Worm (Caenorhabditis elegans) whole organism, L4 larva: ENCODE results near the gene B0454.6.

Experiments used
- Y5F2A.4 ChIP-seq: fragments of 200-800 bp; sonication (Bioruptor generic); optimal IDR thresholded peaks from 2 replicates; lab custom pipeline; 2018; ENCODE audit warnings: mild to moderate bottlenecking, missing genetic modification characterization, missing compliant biosample characterization
- ZK337.2 ChIP-seq: fragments of 200-800 bp; sonication (Bioruptor generic); IDR thresholded peaks from 2 replicates; pipeline ENCODE4 v1.3.6; 2022; ENCODE audit warnings: missing genetic modification reagents, missing genetic modification characterization, missing compliant biosample characterization
- ZK546.5 ChIP-seq, 2 experiments: sonication (generic microtip); optimal IDR thresholded peaks; 2 replicates each; lab custom pipeline; 2017; ENCODE audit warnings: missing biosample characterization in 2 of 2, missing genetic modification characterization in 2 of 2
- aly-2 ChIP-seq: sonication (generic microtip); optimal IDR thresholded peaks from 2 replicates; lab custom pipeline; 2018; ENCODE audit warnings: missing biosample characterization, missing genetic modification characterization
- ceh-28 ChIP-seq: fragments of 150-350 bp; optimal IDR thresholded peaks from 2 replicates; lab custom pipeline; 2014; ENCODE audit warnings: missing biosample characterization, missing genetic modification reagents, missing genetic modification characterization
- ceh-44 ChIP-seq: fragments of 200-800 bp; sonication (Bioruptor generic); IDR thresholded peaks from 2 replicates; pipeline ENCODE4 v1.3.6; 2022; ENCODE audit warnings: missing genetic modification reagents, missing genetic modification characterization, missing compliant biosample characterization
- ceh-62 ChIP-seq: sonication (generic microtip); optimal IDR thresholded peaks from 2 replicates; lab custom pipeline; 2017; ENCODE audit warnings: missing biosample characterization, missing genetic modification characterization
- daf-16 ChIP-seq, 3 experiments: sonication (generic microtip); optimal IDR thresholded peaks; 2 replicates each; lab custom pipeline; 2016 to 2017; ENCODE audit warnings: missing genetic modification characterization in 3 of 3, missing genetic modification reagents in 3 of 3, mild to moderate bottlenecking in 2 of 3, missing compliant biosample characterization in 2 of 3, missing biosample characterization in 1 of 3, moderate library complexity in 1 of 3
- duxl-1 ChIP-seq: sonication (generic microtip); optimal IDR thresholded peaks from 2 replicates; lab custom pipeline; 2016; ENCODE audit warnings: mild to moderate bottlenecking, missing genetic modification characterization, moderate library complexity, missing compliant biosample characterization; ENCODE audit not compliant: poor library complexity
- egl-27 ChIP-seq: sonication (generic microtip); optimal IDR thresholded peaks from 3 replicates; lab custom pipeline; 2017; ENCODE audit warnings: missing biosample characterization, missing genetic modification reagents, missing genetic modification characterization
- egl-43 ChIP-seq: fragments of 200-800 bp; sonication (Bioruptor generic); IDR thresholded peaks from 2 replicates; pipeline ENCODE4 v1.3.6; 2022; ENCODE audit warnings: missing genetic modification reagents, missing genetic modification characterization, missing compliant biosample characterization
- fos-1 ChIP-seq: fragments of 150-350 bp; optimal IDR thresholded peaks from 2 replicates; lab custom pipeline; 2014; ENCODE audit warnings: missing biosample characterization, missing genetic modification characterization
- hlh-11 ChIP-seq: fragments of 200-800 bp; sonication (Bioruptor generic); optimal IDR thresholded peaks from 2 replicates; lab custom pipeline; 2018; ENCODE audit warnings: mild to moderate bottlenecking, missing genetic modification characterization, missing compliant biosample characterization
- lin-15B ChIP-seq: fragments of 150-350 bp; sonication (generic microtip); optimal IDR thresholded peaks from 3 replicates; lab custom pipeline; 2014; ENCODE audit warnings: missing biosample characterization, missing genetic modification characterization
- lin-29 ChIP-seq: fragments of 200-800 bp; sonication (Bioruptor generic); IDR thresholded peaks from 2 replicates; pipeline ENCODE4 v1.3.6; 2022; ENCODE audit warnings: missing genetic modification reagents, missing genetic modification characterization, missing compliant biosample characterization
- lin-39 ChIP-seq: fragments of 150-350 bp; optimal IDR thresholded peaks from 2 replicates; lab custom pipeline; 2014; ENCODE audit warnings: missing biosample characterization, missing genetic modification reagents, missing genetic modification characterization
- lir-3 ChIP-seq: sonication (generic microtip); optimal IDR thresholded peaks from 2 replicates; lab custom pipeline; 2016; ENCODE audit warnings: mild to moderate bottlenecking, missing genetic modification characterization, missing compliant biosample characterization
- nhr-25 ChIP-seq: sonication (generic microtip); optimal IDR thresholded peaks from 2 replicates; lab custom pipeline; 2017; ENCODE audit warnings: missing genetic modification characterization, mild to moderate bottlenecking, missing compliant biosample characterization, antibody characterized with exemption, moderate library complexity, borderline replicate concordance; ENCODE audit not compliant: insufficient read depth
- nhr-28 ChIP-seq: fragments of 150-350 bp; optimal IDR thresholded peaks from 2 replicates; lab custom pipeline; 2014; ENCODE audit warnings: missing biosample characterization, missing genetic modification characterization
- nhr-41 ChIP-seq: fragments of 200-800 bp; sonication (Bioruptor generic); IDR thresholded peaks from 2 replicates; pipeline ENCODE4 v1.3.6; 2022; ENCODE audit warnings: missing genetic modification reagents, missing genetic modification characterization, missing compliant biosample characterization
- nhr-76 ChIP-seq: fragments of 150-350 bp; optimal IDR thresholded peaks from 2 replicates; lab custom pipeline; 2014; ENCODE audit warnings: missing biosample characterization, missing genetic modification characterization
- pha-4 ChIP-seq, 2 experiments: fragments of 150-350 bp in 1 of 2; fragments of 200-800 bp in 1 of 2; sonication (Bioruptor generic) in 1 of 2; IDR thresholded peaks in 1 of 2; optimal IDR thresholded peaks in 1 of 2; 2 replicates each; pipeline versions ENCODE4 v1.3.6 to Lab custom; 2014 to 2022; ENCODE audit warnings: missing genetic modification characterization in 2 of 2, missing genetic modification reagents in 2 of 2, missing biosample characterization in 1 of 2, missing compliant biosample characterization in 1 of 2
- rbr-2 ChIP-seq: sonication (generic microtip); optimal IDR thresholded peaks from 2 replicates; lab custom pipeline; 2016; ENCODE audit warnings: missing genotype, missing genetic modification characterization, missing compliant biosample characterization
- set-16 ChIP-seq: fragments of 200-800 bp; sonication (Bioruptor generic); IDR thresholded peaks from 2 replicates; pipeline ENCODE4 v1.3.6; 2022; ENCODE audit warnings: missing genetic modification reagents, missing genetic modification characterization, missing compliant biosample characterization
- unc-39 ChIP-seq: sonication (generic microtip); optimal IDR thresholded peaks from 2 replicates; lab custom pipeline; 2017; ENCODE audit warnings: missing biosample characterization, missing genetic modification characterization
- unc-62 ChIP-seq, 3 experiments: fragments of 150-350 bp in 1 of 3; sonication (generic microtip); optimal IDR thresholded peaks in 2 of 3; peaks in 1 of 3; 1 replicate in 1 of 3; 2 replicates in 2 of 3; lab custom pipeline; 2014 to 2017; ENCODE audit warnings: missing biosample characterization in 3 of 3, missing genetic modification characterization in 3 of 3, missing genetic modification reagents in 3 of 3, missing genotype in 1 of 3
- zfp-2 ChIP-seq: sonication (generic microtip); optimal IDR thresholded peaks from 2 replicates; lab custom pipeline; 2016; ENCODE audit warnings: mild to moderate bottlenecking, missing genetic modification characterization, missing compliant biosample characterization
- zip-2 ChIP-seq: fragments of 150-350 bp; optimal IDR thresholded peaks from 2 replicates; lab custom pipeline; 2014; ENCODE audit warnings: missing biosample characterization, missing genetic modification characterization

The B0454.6 gene

DNA sequence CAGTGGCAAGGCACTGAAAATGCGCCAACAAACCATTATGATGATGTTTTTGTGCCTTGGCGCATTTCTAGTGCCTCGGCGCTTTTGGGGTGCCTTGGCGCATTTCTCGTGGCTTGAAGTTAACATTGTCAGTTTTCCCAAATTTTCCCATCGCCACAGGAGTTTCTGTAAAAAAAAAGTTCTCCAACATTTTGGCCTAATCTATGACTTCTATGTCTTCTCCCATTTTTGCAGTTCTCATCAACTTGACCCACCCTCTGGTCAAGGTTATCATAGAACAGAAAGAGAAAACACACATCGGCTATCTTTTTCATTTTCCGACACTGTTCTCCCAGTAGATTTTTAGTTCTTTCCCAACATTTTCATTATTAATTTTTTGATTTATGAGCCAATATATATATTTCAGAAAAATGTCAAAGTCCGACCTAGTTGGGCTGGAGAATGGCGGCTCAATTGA is 5.9 kb downstream of the B0454.6 start, which contains the start of the genes B0454.26 and B0454.5:
Gene B0454.26, minus strand, starts transcription at position 101 of the 457 bp plus-strand sequence.
Gene B0454.5, plus strand, starts transcription at position 407 of the 457 bp plus-strand sequence.
- TF ChIP-seq hlh-11 (tag; lab: Kevin White, UChicago) = no peak

DNA sequence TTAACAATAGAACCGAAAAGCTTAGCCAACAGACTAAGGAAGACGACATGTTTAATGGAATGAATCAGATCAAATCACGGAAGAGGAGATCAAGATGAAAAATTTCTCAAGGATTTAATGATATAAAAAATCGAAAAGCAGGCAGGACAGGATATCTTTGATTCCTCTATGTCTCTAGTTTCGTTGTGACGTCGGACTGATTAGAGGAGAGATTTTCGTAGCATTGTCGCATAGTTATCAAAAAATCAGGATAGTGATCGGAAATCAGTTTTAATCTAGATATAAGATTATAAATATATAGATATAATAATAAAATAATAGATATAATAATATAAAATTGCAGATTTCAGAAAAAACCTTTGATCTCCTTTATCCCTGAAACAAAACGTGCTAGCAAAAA is 10.8 kb downstream of the B0454.6 start, which contains the start of gene B0454.8:
Gene B0454.8, minus strand, starts transcription at position 101 of the 400 bp plus-strand sequence.
- TF ChIP-seq pha-4 (GFP tag; IDR thresholded peaks at IDR 0.05; lab: Robert Waterston, UW) (no peak), pha-4 (tag; optimal IDR thresholded peaks at IDR 0.05; lab: Kevin White, UChicago) (no peak), lin-15B (tag; lab: Kevin White, UChicago) (no peak), zip-2 (tag; lab: Kevin White, UChicago) (no peak), aly-2 (no peak), zfp-2 (tag; lab: Kevin White, UChicago) (no peak), ceh-28 (tag; lab: Kevin White, UChicago) (no peak), nhr-28 (no peak)

DNA sequence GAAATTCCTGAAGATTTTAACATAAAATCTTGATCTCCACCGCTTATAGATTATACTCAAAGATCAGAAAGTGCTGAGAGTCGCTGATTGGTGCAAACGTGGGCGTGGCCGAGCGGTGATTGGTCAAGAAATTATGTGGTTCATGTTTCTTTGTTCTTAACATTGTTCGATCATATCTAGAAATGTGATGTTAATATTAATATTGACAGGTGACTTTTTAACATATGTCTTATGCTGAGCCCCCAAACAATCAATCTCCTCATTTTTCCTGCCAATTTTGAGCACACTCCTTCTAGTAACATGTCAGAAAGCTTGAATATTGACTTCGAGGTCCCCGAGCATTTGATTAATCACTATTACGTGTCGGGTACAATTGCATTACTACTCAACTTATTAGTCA is 11.4 kb downstream of the B0454.6 start, which contains the start of gene sri-29:
Gene sri-29, plus strand, starts transcription at position 301 of the 400 bp plus-strand sequence.
- TF ChIP-seq ceh-62 (no peak), ZK337.2 (GFP tag; lab: Robert Waterston, UW) (no peak), Y5F2A.4 (GFP tag; lab: Kevin White, UChicago) (no peak), daf-16 (GFP tag; optimal IDR thresholded peaks at IDR 0.05; lab: Kevin White, UChicago) (no peak), daf-16 (tag; optimal IDR thresholded peaks at IDR 0.05; lab: Kevin White, UChicago) (no peak), nhr-25 (no peak), unc-62 (GFP tag; optimal IDR thresholded peaks at IDR 0.05 in 1 of 2; lab: Kevin White, UChicago) (peak in 1 of 2 experiments; percentile 13), unc-62 (tag; optimal IDR thresholded peaks at IDR 0.05; lab: Kevin White, UChicago) (no peak)

DNA sequence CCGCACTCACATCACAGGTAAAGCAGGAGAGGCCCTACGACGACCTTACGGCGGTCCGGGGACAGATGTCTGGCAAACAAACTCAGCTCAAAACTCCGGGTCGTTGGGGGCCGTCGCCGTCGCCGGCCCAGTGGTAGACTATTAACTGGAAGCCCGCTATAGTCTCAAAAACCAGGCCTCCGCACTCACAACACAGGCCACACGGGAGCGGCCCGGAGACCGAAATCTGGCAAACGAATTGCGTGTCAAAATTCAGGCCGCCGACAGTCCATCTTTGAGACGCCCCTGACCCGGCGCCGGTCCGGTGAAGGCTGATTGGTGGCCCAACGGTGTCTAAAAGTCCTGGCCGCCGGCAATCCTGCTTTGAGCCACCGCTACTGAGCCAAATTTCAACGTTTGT is 12.8 kb downstream of the B0454.6 start:
- TF ChIP-seq fos-1 (tag; lab: Kevin White, UChicago) (no peak), egl-43 (GFP tag; lab: Robert Waterston, UW) (peak; percentile 25; the same call in 1 of the 2 replicates), set-16 (GFP tag; lab: Robert Waterston, UW) (peak; percentile 84), nhr-41 (no peak)

DNA sequence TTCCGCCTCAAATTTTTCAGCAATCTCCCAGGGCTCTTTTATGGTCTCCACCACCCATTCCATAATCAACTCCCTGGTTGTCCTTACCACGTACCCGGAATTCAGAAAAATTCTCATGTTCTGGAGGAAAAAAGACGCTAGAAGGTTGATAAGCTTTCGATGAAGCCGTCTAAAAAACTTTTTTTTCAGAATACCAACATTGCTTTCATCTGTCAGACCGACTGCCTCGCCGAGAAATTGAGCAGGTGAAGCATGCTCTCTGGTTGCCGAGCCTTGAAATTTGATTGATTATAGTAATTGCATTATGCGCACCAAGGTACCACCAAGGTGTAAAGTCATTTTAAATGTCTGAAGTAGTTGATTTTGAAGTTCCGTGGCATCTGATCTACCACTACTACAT is 13.3 kb downstream of the B0454.6 start, which contains the start of gene sri-30:
Gene sri-30, plus strand, starts transcription at position 301 of the 400 bp plus-strand sequence.
- TF ChIP-seq unc-62 (GFP tag; optimal IDR thresholded peaks at IDR 0.05 in 1 of 2; lab: Kevin White, UChicago) = peak in 1 of 2 experiments; percentile 87
- TF ChIP-seq unc-62 (tag; optimal IDR thresholded peaks at IDR 0.05; lab: Kevin White, UChicago) = no peak
- no peak for TF ChIP-seq unc-39 (tag; lab: Kevin White, UChicago)

DNA sequence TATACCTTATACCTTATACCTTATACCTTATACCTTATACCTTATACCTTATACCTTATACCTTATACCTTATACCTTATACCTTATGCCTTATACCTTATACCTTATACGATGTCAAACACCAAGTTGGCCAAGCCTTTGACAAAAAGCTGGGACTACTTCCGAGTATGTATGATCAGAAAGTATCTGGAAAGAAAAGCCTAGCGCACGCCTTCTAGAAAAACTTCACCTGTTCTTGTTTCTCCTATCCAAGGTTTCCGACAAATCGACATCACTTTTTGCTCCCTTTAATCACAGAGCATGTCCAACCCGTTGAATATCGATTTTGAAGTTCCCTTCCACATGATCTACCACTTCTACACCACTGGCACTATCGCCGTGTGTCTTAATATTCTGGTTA is 15.8 kb downstream of the B0454.6 start, which contains the start of gene sri-28:
Gene sri-28, plus strand, starts transcription at position 301 of the 400 bp plus-strand sequence.
- TF ChIP-seq ceh-44 (GFP tag; lab: Robert Waterston, UW) = no peak
- TF ChIP-seq egl-43 (GFP tag; lab: Robert Waterston, UW) = no peak
- TF ChIP-seq zfp-2 (tag; lab: Kevin White, UChicago) = no peak
- no peak for TF ChIP-seq nhr-41
- TF ChIP-seq ZK546.5 (tag; optimal IDR thresholded peaks at IDR 0.05; lab: Kevin White, UChicago) = no peak
- no peak for TF ChIP-seq egl-27 (tag; lab: Kevin White, UChicago)
- no peak for TF ChIP-seq nhr-76 (tag; lab: Kevin White, UChicago)
- TF ChIP-seq rbr-2 = no peak
- no peak for TF ChIP-seq lir-3
- TF ChIP-seq ZK337.2 (GFP tag; lab: Robert Waterston, UW) = no peak
- no peak for TF ChIP-seq duxl-1 (tag; lab: Kevin White, UChicago)
- TF ChIP-seq lin-39 (tag; lab: Kevin White, UChicago) = no peak
- TF ChIP-seq lin-29 = no peak
